Worm (Caenorhabditis elegans) whole organism, dauer: ENCODE results near the gene srx-21.

ENCODE experiments used
- unc-62 ChIP-seq: sonication (generic microtip); optimal IDR thresholded peaks from 2 replicates; lab custom pipeline; 2017; ENCODE audit warnings: missing biosample characterization, missing genetic modification reagents, missing genetic modification characterization

Gene srx-21

ce11 chrV:676550-677084 is at the start of gene srx-21, which contains the start of gene fbxa-72:
TSS of gene srx-21 (plus strand) at chrV:677034.
TSS of gene fbxa-72 (minus strand) at chrV:676753.
- no peak for TF ChIP-seq unc-62 (GFP tag; lab: Kevin White, UChicago)

- no peak for TF ChIP-seq unc-62 (GFP tag; lab: Kevin White, UChicago)
These were observed 49.2 kb upstream of the srx-21 start, which contains the start of gene F48G7.8 for ce11 chrV:627585-627984. TSS of gene F48G7.8 (minus strand) at chrV:627685.

ce11 chrV:628527-628926 is 48.3 kb upstream of the srx-21 start, which contains the start of gene F48G7.9:
TSS of gene F48G7.9 (minus strand) at chrV:628627.
- no peak for TF ChIP-seq unc-62 (GFP tag; lab: Kevin White, UChicago)

DNA sequence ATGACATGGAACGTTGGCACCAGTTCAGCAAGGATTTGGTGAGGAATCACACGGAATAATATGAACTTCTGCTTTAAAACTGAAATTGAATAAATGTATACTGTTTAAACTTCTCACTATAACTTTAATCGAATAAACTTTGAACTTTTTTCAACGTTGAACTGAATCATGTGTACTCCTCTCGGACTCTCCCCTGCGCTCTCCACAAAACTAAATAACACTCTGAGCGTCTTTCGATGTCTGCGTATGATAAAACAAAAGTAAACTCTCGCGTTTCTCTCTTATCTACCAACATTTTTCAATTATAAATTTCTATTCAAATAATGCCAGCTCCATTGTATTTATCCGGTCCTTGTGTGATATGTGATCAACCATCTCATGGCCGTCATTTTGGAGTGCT is 45.0 kb upstream of the srx-21 start:
- no peak for TF ChIP-seq unc-62 (GFP tag; lab: Kevin White, UChicago)

ce11 chrV:634855-635254 is 42.0 kb upstream of the srx-21 start, which contains the start of gene F48G7.10:
TSS of gene F48G7.10 (minus strand) at chrV:634955.
- TF ChIP-seq unc-62 (GFP tag; lab: Kevin White, UChicago): no peak

ce11 chrV:635630-636029 is 41.2 kb upstream of the srx-21 start:
- TF ChIP-seq unc-62 (GFP tag; lab: Kevin White, UChicago): no peak

DNA sequence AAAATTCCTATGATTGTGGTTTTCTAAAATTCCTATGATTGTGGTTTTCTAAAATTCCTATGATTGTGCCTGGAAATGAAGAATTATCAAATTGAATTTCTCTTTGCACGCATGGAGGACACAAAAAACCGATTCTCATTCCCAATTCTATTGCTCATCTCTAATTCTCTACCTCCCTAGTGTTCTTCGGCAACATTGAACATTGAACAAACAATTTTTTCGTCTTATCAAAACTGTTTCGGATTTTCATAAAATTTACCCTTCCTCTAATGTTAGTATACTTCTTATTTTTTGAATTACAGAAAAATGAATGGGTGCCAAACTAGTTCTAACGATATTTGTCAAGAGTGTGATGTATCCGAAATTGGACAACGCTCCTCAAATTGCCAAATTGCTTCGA is 40.6 kb upstream of the srx-21 start, which contains the start of gene pals-31:
Gene pals-31, plus strand, starts transcription at position 301 of the 400 bp plus-strand sequence.
- TF ChIP-seq unc-62 (GFP tag; lab: Kevin White, UChicago): no peak

- TF ChIP-seq unc-62 (GFP tag; lab: Kevin White, UChicago): no peak
These were observed 38.5 kb upstream of the srx-21 start, which contains the start of gene srj-37 for ce11 chrV:638328-638727. TSS of gene srj-37 (plus strand) at chrV:638628.

DNA sequence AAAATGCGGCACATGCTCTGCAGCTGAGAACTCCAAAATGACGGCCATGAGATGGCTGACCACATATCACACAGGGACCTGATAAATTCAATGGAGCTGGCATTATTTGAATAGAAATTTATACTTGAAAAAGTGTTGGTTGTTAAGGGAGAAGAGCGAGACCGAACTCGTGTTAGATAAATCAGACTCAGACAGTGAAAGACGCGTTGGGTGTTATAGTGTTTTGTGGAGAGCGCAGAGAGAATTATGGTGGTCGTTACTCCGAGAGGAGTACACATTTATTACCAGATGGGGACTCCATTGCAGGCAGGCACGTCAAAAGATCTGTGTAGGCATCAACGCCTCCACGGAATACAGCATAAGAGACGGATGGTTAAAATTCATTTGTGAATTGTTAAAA is 34.1 kb upstream of the srx-21 start, which contains the start of gene nhr-190:
Gene nhr-190, minus strand, starts transcription at position 175 of the 400 bp plus-strand sequence.
- TF ChIP-seq unc-62 (GFP tag; lab: Kevin White, UChicago): no peak

DNA sequence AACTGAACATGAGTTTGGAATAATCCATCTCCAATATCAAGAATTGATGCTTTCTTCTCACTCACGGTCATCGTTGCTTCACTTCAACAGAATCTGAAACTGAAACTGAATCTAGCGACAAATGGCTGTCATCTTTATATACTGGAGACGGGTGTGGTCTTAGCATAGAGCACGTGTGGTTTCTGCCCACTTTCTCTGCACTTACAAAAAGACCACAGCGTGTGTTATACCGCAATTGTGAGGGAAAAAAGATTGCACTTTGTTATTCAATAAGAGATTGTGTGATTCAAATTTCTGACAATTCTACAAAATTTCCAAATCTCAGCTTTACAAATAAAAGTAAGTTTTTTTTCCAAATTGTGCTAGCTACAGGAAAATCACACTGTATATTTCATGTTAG is 30.7 kb upstream of the srx-21 start, which contains the start of gene F48G7.12:
Gene F48G7.12, minus strand, starts transcription at position 101 of the 400 bp plus-strand sequence.
- no peak for TF ChIP-seq unc-62 (GFP tag; lab: Kevin White, UChicago)

DNA sequence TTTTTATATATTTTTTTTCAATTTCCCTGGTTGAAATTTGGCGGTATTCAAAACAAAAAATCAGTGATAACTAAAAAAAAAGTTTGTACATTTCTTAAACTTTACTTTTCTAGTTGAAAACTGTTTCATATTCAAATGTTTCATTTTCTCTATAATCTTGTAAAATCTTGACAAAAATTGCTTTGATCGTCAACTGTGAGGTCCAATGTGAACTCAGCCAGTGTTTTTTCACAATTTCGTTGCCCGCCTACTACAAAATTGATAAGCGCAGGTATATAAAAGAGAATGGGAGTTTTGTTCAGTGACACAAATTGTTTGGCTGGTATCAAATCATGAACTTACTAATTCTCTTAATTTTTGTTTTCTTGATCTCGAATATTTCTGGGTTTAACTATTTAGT is 29.9 kb upstream of the srx-21 start, which contains the start of gene ugt-42:
Gene ugt-42, plus strand, starts transcription at position 301 of the 400 bp plus-strand sequence.
- TF ChIP-seq unc-62 (GFP tag; lab: Kevin White, UChicago): no peak

DNA sequence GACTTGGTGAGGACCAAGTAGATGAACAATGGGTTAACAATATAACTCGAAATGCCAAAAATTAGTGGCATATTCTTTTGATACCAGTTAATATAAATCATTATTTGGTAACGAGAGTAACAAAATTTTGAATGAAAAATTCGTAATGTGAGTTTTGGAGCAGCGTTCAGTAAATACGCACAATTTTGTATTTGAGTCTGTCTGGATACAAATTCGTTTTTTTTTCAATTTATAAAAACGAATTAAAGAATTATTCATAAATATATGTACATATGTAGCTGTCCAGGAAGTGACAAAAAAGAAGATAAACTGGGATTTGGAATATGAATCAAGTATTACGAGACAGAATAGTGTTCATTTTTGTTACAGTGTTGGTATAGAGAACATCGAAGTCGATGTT is 23.9 kb upstream of the srx-21 start, which contains the start of gene srj-5:
Gene srj-5, minus strand, starts transcription at position 101 of the 400 bp plus-strand sequence.
- no peak for TF ChIP-seq unc-62 (GFP tag; lab: Kevin White, UChicago)

DNA sequence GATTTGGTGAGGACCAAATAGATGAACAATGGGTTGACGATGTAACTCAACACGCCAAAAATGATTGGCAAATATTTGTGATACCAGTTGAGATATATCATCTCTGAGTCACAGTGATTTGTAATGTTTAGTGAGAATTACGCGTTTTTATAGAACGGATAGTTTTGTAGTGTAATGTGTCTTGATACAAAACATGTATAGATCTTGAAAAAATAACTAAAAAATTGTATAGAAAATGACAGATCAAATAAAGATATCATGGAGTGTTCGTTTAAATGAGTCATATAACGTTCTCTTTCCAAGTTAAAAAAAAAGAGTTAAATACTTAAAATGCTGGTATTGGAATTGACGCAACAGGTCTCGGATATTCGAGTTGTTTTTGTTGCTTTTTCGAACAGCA is 22.4 kb upstream of the srx-21 start, which contains the start of gene srj-6:
Gene srj-6, minus strand, starts transcription at position 101 of the 400 bp plus-strand sequence.
- no peak for TF ChIP-seq unc-62 (GFP tag; lab: Kevin White, UChicago)

DNA sequence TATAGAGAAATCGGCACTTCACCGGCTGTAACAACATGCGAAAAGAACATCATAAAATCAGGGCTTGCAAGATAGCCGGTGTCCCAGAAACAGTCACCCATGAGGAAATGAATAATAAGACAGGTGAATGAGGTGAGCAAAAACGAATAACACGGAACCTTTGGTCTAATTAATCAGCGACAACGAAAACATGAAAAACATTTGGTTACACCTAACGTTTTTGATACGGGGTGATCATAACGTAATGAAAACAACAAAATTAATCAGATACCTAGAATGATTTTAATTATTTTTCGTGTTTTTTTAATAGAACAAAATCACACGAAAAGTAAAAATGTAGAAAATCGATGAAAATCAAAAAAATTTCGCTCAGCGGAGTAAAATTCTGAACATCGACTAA is 21.0 kb upstream of the srx-21 start, which contains the start of gene srh-245:
Gene srh-245, minus strand, starts transcription at position 101 of the 400 bp plus-strand sequence.
- no peak for TF ChIP-seq unc-62 (GFP tag; lab: Kevin White, UChicago)

- no peak for TF ChIP-seq unc-62 (GFP tag; lab: Kevin White, UChicago)
These were observed 19.2 kb upstream of the srx-21 start, which contains the start of gene srh-246 for ce11 chrV:657678-658077. TSS of gene srh-246 (minus strand) at chrV:657778.

- no peak for TF ChIP-seq unc-62 (GFP tag; lab: Kevin White, UChicago)
These were observed 16.6 kb upstream of the srx-21 start, which contains the start of gene F31F4.17 for ce11 chrV:660210-660609. TSS of gene F31F4.17 (minus strand) at chrV:660310.
